Fruit fly (Drosophila melanogaster) Kc167 (cell line): ENCODE measurements around the gene Vps16A.

ENCODE experiments used
- Myc ChIP-seq: fragments of >200 bp; optimal IDR thresholded peaks from 2 replicates; lab custom pipeline; 2017; ENCODE audit warnings: missing external identifiers
- Sin3A ChIP-seq: fragments of >200 bp; optimal IDR thresholded peaks from 2 replicates; lab custom pipeline; 2018; ENCODE audit warnings: missing external identifiers
- ttk ChIP-seq: sonication (Bioruptor generic); optimal IDR thresholded peaks from 2 replicates; lab custom pipeline; 2017; ENCODE audit warnings: missing external identifiers

DNA sequence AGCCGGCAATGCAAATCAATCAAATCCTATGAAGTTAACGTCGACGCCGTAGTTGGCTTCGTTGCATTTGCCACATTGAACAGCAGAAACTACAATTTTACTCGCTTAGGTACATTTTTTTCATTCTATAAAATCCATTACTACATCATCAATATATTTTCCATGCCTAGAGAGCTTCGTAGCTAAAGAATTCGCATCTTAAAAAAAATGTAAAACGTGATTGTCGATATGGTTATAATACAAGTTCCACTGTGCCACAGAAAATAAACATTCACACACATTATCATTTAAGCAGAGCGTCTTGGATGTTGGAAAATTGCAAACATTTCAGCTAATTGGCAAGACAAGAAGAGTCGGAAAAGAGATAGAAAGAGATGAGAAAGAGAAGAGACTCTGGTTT lies 38.9 kb upstream of the Vps16A start:
- TF ChIP-seq ttk (lab: Kevin White, UChicago) (no peak), Myc (lab: Kevin White, UChicago) (no peak), Sin3A (lab: Kevin White, UChicago) (no peak)
